Fruit fly (Drosophila melanogaster) whole organism: ENCODE measurements around the gene mRpS18B.

Experiments used
- CG8478 ChIP-seq: fragments of >200 bp; optimal IDR thresholded peaks from 2 replicates; lab custom pipeline; 2018; ENCODE audit warnings: inconsistent platforms
- Dll ChIP-seq: fragments of >200 bp; optimal IDR thresholded peaks from 2 replicates; lab custom pipeline; 2017
- EcR ChIP-seq, 2 experiments: fragments of >200 bp; optimal IDR thresholded peaks; 2 replicates each; lab custom pipeline; 2017; ENCODE audit warnings: missing biosample characterization in 2 of 2, missing genetic modification characterization in 2 of 2, missing genetic modification reagents in 2 of 2
- pan ChIP-seq: fragments of >200 bp; optimal IDR thresholded peaks from 2 replicates; lab custom pipeline; 2017
- psq ChIP-seq: fragments of >200 bp; optimal IDR thresholded peaks from 2 replicates; lab custom pipeline; 2017
- usp ChIP-seq: fragments of >200 bp; optimal IDR thresholded peaks from 2 replicates; lab custom pipeline; 2017; ENCODE audit warnings: missing biosample characterization, missing genetic modification characterization, mixed read lengths

- TF ChIP-seq EcR (GFP tag; optimal IDR thresholded peaks at IDR 0.05; lab: Kevin White, UChicago) (no peak), usp (GFP tag; lab: Kevin White, UChicago) (no peak), pan (lab: Kevin White, UChicago) (no peak), CG8478 (no peak), psq (lab: Kevin White, UChicago) (no peak), Dll (lab: Kevin White, UChicago) (no peak)
Measured at dm6 chr2L:20093794-20094193, 3.3 kb downstream of the mRpS18B start, which contains the start of the genes Taf13 and nesd.
